Worm (Caenorhabditis elegans): ENCODE results near the gene F09C12.2.

F09C12.2 gene

ce11 chrII:5161102-5161501, 51.3 kb downstream of the F09C12.2 start, which contains the start of gene C27D6.11:
Gene C27D6.11 (minus strand): TSS chrII:5161202.
- TF ChIP-seq ceh-13 (GFP tag; optimal IDR thresholded peaks at IDR 0.05) (no peak), ceh-36 (tag; optimal IDR thresholded peaks at IDR 0.05) (no peak), hmbx-1 (tag; optimal IDR thresholded peaks at IDR 0.05) (no peak), B0310.2 (tag; optimal IDR thresholded peaks at IDR 0.05) (no peak), aly-1 (tag; optimal IDR thresholded peaks at IDR 0.05) (no peak), ets-7 (tag; optimal IDR thresholded peaks at IDR 0.05) (no peak), hmg-4 (GFP tag; optimal IDR thresholded peaks at IDR 0.05) (no peak), ama-1 (optimal IDR thresholded peaks at IDR 0.05) (no peak), F13C5.2 (tag; optimal IDR thresholded peaks at IDR 0.05) (no peak), pes-1 (GFP tag; IDR thresholded peaks at IDR 0.05) (no peak), hnd-1 (tag; optimal IDR thresholded peaks at IDR 0.05) (no peak), tra-4 (tag; optimal IDR thresholded peaks at IDR 0.05) (no peak), flt-1 (GFP tag; IDR thresholded peaks at IDR 0.05) (no peak), tbx-37 (GFP tag; conservative IDR thresholded peaks at IDR 0.05) (no peak), tbx-11 (GFP tag; IDR thresholded peaks at IDR 0.05) (no peak)
